Fruit fly (Drosophila melanogaster): ENCODE measurements around the gene bdl.
A peak's percentile ranks its signal among the peaks of the same experiment; 100 is the strongest.

bdl gene

dm6 chr2L:4364914-4365313 is 40.6 kb downstream of the bdl start (continued):
- TF ChIP-seq az2 (GFP tag; optimal IDR thresholded peaks at IDR 0.05) (no peak), CG14441 (GFP tag; IDR thresholded peaks at IDR 0.05) (no peak), CG6689 (GFP tag; IDR thresholded peaks at IDR 0.05) (no peak), CG30431 (GFP tag; optimal IDR thresholded peaks at IDR 0.05) (no peak), Ets65A (GFP tag) (no peak), NC2β (GFP tag; optimal IDR thresholded peaks at IDR 0.05) (no peak), chif (GFP tag; optimal IDR thresholded peaks at IDR 0.05) (no peak), ftz-f1 (GFP tag; optimal IDR thresholded peaks at IDR 0.05) (no peak), Eip74EF (GFP tag; optimal IDR thresholded peaks at IDR 0.05) (no peak), insv (GFP tag; optimal IDR thresholded peaks at IDR 0.05) (no peak), CG10431 (GFP tag; optimal IDR thresholded peaks at IDR 0.05) (no peak), btn (GFP tag; optimal IDR thresholded peaks at IDR 0.05) (no peak), Sry-β (GFP tag; optimal IDR thresholded peaks at IDR 0.05) (no peak), CG10979 (tag; optimal IDR thresholded peaks at IDR 0.05) (peak; percentile 14), ato (GFP tag; IDR thresholded peaks at IDR 0.05; ENCODE audit: partially characterized antibody) (no peak), Hmr (GFP tag; optimal IDR thresholded peaks at IDR 0.05) (no peak), HmgD (GFP tag; optimal IDR thresholded peaks at IDR 0.05) (no peak), Nf-YB (GFP tag; optimal IDR thresholded peaks at IDR 0.05) (peak; percentile 5), nerfin-2 (GFP tag; IDR thresholded peaks at IDR 0.05; ENCODE audit: partially characterized antibody) (no peak), Dp (GFP tag; optimal IDR thresholded peaks at IDR 0.05) (no peak), CG7271 (tag; optimal IDR thresholded peaks at IDR 0.05) (no peak), E2f1 (GFP tag; IDR thresholded peaks at IDR 0.05) (no peak), gro (GFP tag; optimal IDR thresholded peaks at IDR 0.05) (no peak), CG6254 (GFP tag; optimal IDR thresholded peaks at IDR 0.05) (no peak), CG43689 (GFP tag; IDR thresholded peaks at IDR 0.05) (no peak), D19A (tag; optimal IDR thresholded peaks at IDR 0.05) (peak; percentile 37), fd102C (GFP tag; optimal IDR thresholded peaks at IDR 0.05) (no peak), Six4 (GFP tag; optimal IDR thresholded peaks at IDR 0.05) (no peak), H2.0 (GFP tag; IDR thresholded peaks at IDR 0.05) (no peak), CG10274 (GFP tag; optimal IDR thresholded peaks at IDR 0.05) (no peak), Fer2 (tag; optimal IDR thresholded peaks at IDR 0.05) (no peak), CG14860 (GFP tag; IDR thresholded peaks at IDR 0.05; ENCODE audit: partially characterized antibody) (no peak), Med (GFP tag) (peak; percentile 5), zfh2 (GFP tag; optimal IDR thresholded peaks at IDR 0.05) (no peak), bsh (GFP tag; optimal IDR thresholded peaks at IDR 0.05) (no peak), tup (GFP tag; optimal IDR thresholded peaks at IDR 0.05) (no peak), otp (GFP tag; IDR thresholded peaks at IDR 0.05) (no peak), Gug (GFP tag; IDR thresholded peaks at IDR 0.05) (no peak), lov (optimal IDR thresholded peaks at IDR 0.05) (no peak), lov (GFP tag; IDR thresholded peaks at IDR 0.05) (no peak), Ets97D (GFP tag; optimal IDR thresholded peaks at IDR 0.05) (no peak), CG8281 (tag; optimal IDR thresholded peaks at IDR 0.05) (no peak), Usf (GFP tag; optimal IDR thresholded peaks at IDR 0.05) (no peak), pum (GFP tag; optimal IDR thresholded peaks at IDR 0.05) (no peak), CG6683 (GFP tag; optimal IDR thresholded peaks at IDR 0.05) (no peak), sr (GFP tag; IDR thresholded peaks at IDR 0.05) (no peak), CG15479 (GFP tag; optimal IDR thresholded peaks at IDR 0.05) (peak; percentile 49), Opbp (GFP tag; IDR thresholded peaks at IDR 0.05; ENCODE audit: partially characterized antibody) (no peak), CHES-1-like (GFP tag; optimal IDR thresholded peaks at IDR 0.05) (no peak), ac (GFP tag; optimal IDR thresholded peaks at IDR 0.05) (peak; percentile 50), CG10543 (GFP tag; optimal IDR thresholded peaks at IDR 0.05) (no peak), Lpt (GFP tag; optimal IDR thresholded peaks at IDR 0.05) (no peak)

Data from whole organism, embryonic.